Fruit fly (Drosophila melanogaster) whole organism, pupa: ENCODE measurements around the gene Acp32CD.

Experiments used
- CG15710 ChIP-seq: fragments of 200-800 bp; sonication (Bioruptor generic); optimal IDR thresholded peaks from 2 replicates; lab custom pipeline; 2018; ENCODE audit warnings: missing biosample characterization, mild to moderate bottlenecking, missing genetic modification characterization, moderate library complexity
- CG17806 ChIP-seq: fragments of 200-800 bp; sonication (Bioruptor generic); optimal IDR thresholded peaks from 2 replicates; lab custom pipeline; 2018; ENCODE audit warnings: missing biosample characterization, mild to moderate bottlenecking, missing genetic modification characterization, moderate library complexity
- CG32121 ChIP-seq: fragments of 200-800 bp; sonication (Bioruptor generic); IDR thresholded peaks from 2 replicates; pipeline ENCODE4 v1.3.6; 2022; ENCODE audit warnings: missing biosample characterization, missing genetic modification characterization
- CG4496 ChIP-seq: fragments of 200-800 bp; sonication (Bioruptor generic); IDR thresholded peaks from 3 replicates; pipeline ENCODE4 v1.3.6; 2022; ENCODE audit warnings: missing biosample characterization, missing genetic modification characterization
- EcR ChIP-seq: fragments of 200-800 bp; sonication (Bioruptor generic); optimal IDR thresholded peaks from 3 replicates; lab custom pipeline; 2019; ENCODE audit warnings: missing biosample characterization, missing genetic modification characterization, mild to moderate bottlenecking, moderate library complexity, missing genetic modification reagents
- Snoo ChIP-seq: fragments of 200-800 bp; sonication (Bioruptor generic); optimal IDR thresholded peaks from 3 replicates; lab custom pipeline; 2017; ENCODE audit warnings: missing biosample characterization, mild to moderate bottlenecking, missing genetic modification characterization, inconsistent platforms

DNA sequence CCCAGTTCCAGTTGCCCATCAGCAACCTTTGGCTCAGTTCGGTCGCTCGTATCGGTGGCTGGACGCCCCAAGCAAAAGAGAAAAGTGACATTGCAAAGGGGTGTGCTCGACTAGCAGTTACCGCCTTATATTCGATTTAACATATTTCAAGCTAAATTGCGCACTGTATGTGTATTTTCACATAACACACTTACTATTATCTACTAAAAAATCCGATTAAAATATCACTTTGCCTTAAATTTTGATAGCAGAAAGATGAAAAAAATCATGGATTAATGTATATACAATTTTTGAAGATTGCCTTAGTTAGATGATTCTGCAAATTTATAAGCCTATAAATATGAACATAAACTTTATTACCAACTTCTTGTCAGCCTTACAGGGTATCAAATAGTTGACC, 6.2 kb downstream of the Acp32CD start:
- TF ChIP-seq CG4496 (GFP tag; lab: Robert Waterston, UW) (no peak), CG17806 (peak; percentile 21), EcR (GFP tag; lab: Kevin White, UChicago) (no peak), CG15710 (tag; lab: Kevin White, UChicago) (no peak), Snoo (tag; lab: Kevin White, UChicago) (peak; percentile 5), CG32121 (GFP tag; lab: Robert Waterston, UW) (no peak)
